Worm (Caenorhabditis elegans) whole organism, young adult: ENCODE data around the gene flap-1.

ENCODE experiments used
- B0019.2 ChIP-seq: fragments of 200-800 bp; sonication (Bioruptor generic); conservative IDR thresholded peaks from 2 replicates; pipeline ENCODE4 v1.3.6; 2022; ENCODE audit warnings: missing genetic modification reagents, missing genetic modification characterization, missing compliant biosample characterization
- B0336.3 ChIP-seq: fragments of 200-800 bp; sonication (Bioruptor generic); IDR thresholded peaks from 2 replicates; pipeline ENCODE4 v1.3.6; 2022; ENCODE audit warnings: missing genetic modification characterization, missing compliant biosample characterization
- C06A6.2 ChIP-seq: fragments of 200-800 bp; sonication (Bioruptor generic); conservative IDR thresholded peaks from 2 replicates; pipeline ENCODE4 v1.3.6; 2022; ENCODE audit warnings: missing genetic modification characterization, missing compliant biosample characterization
- F23B12.7 ChIP-seq: sonication (generic microtip); optimal IDR thresholded peaks from 2 replicates; lab custom pipeline; 2017; ENCODE audit warnings: missing genetic modification characterization, mild to moderate bottlenecking, missing compliant biosample characterization, antibody characterized with exemption, moderate library complexity; ENCODE audit not compliant: insufficient read depth
- F33H1.4 ChIP-seq: fragments of 200-800 bp; sonication (Bioruptor generic); IDR thresholded peaks from 2 replicates; pipeline ENCODE4 v1.3.6; 2022; ENCODE audit warnings: missing genetic modification reagents, missing genetic modification characterization, missing compliant biosample characterization
- F37B4.10 ChIP-seq: fragments of 200-800 bp; sonication (Bioruptor generic); IDR thresholded peaks from 2 replicates; pipeline ENCODE4 v1.3.6; 2022; ENCODE audit warnings: missing genetic modification characterization, missing compliant biosample characterization
- F49E8.2 ChIP-seq: sonication (generic microtip); optimal IDR thresholded peaks from 3 replicates; lab custom pipeline; 2017; ENCODE audit warnings: missing genetic modification characterization, mild to moderate bottlenecking, missing compliant biosample characterization, antibody characterized with exemption, moderate library complexity; ENCODE audit not compliant: insufficient read depth
- Y56A3A.18 ChIP-seq: fragments of 200-800 bp; sonication (Bioruptor generic); IDR thresholded peaks from 2 replicates; pipeline ENCODE4 v1.3.6; 2022; ENCODE audit warnings: missing genetic modification reagents, missing genetic modification characterization, missing compliant biosample characterization
- Y67H2A.10 ChIP-seq: fragments of 200-800 bp; sonication (Bioruptor generic); conservative IDR thresholded peaks from 2 replicates; pipeline ENCODE4 v1.3.6; 2022; ENCODE audit warnings: missing genetic modification reagents, missing genetic modification characterization, missing compliant biosample characterization
- ZK185.1 ChIP-seq: sonication (generic microtip); optimal IDR thresholded peaks from 2 replicates; lab custom pipeline; 2016; ENCODE audit warnings: mild to moderate bottlenecking, missing genetic modification characterization, missing compliant biosample characterization; ENCODE audit not compliant: poor library complexity, severe bottlenecking
- ama-1 ChIP-seq, 3 experiments: fragments of 150-350 bp in 1 of 3; sonication (generic microtip) in 2 of 3; optimal IDR thresholded peaks; 2 replicates each; lab custom pipeline; 2014 to 2018; ENCODE audit warnings: missing biosample characterization in 2 of 3, missing genetic modification characterization in 2 of 3, missing genetic modification reagents in 2 of 3
- aptf-2 ChIP-seq: fragments of 200-800 bp; sonication (Bioruptor generic); conservative IDR thresholded peaks from 2 replicates; pipeline ENCODE4 v1.3.6; 2022; ENCODE audit warnings: missing genetic modification reagents, missing genetic modification characterization, missing compliant biosample characterization
- aptf-3 ChIP-seq: fragments of 200-800 bp; sonication (Bioruptor generic); IDR thresholded peaks from 2 replicates; pipeline ENCODE4 v1.3.6; 2022; ENCODE audit warnings: missing genetic modification characterization, missing compliant biosample characterization
- athp-1 ChIP-seq: sonication (generic microtip); optimal IDR thresholded peaks from 2 replicates; lab custom pipeline; 2017; ENCODE audit warnings: mild to moderate bottlenecking, missing genetic modification characterization, missing compliant biosample characterization
- attf-3 ChIP-seq: fragments of 200-800 bp; sonication (Bioruptor generic); conservative IDR thresholded peaks from 2 replicates; pipeline ENCODE4 v1.3.6; 2022; ENCODE audit warnings: missing genetic modification reagents, missing genetic modification characterization, missing compliant biosample characterization
- attf-5 ChIP-seq: fragments of 200-800 bp; sonication (Bioruptor generic); optimal IDR thresholded peaks from 2 replicates; lab custom pipeline; 2018; ENCODE audit warnings: mild to moderate bottlenecking, missing genetic modification characterization, missing compliant biosample characterization
- ceh-58 ChIP-seq: fragments of 200-800 bp; sonication (Bioruptor generic); IDR thresholded peaks from 2 replicates; pipeline ENCODE4 v1.3.6; 2022; ENCODE audit warnings: missing genetic modification characterization, missing compliant biosample characterization
- dpff-1 ChIP-seq: sonication (generic microtip); optimal IDR thresholded peaks from 2 replicates; lab custom pipeline; 2017; ENCODE audit warnings: mild to moderate bottlenecking, missing genetic modification characterization, missing compliant biosample characterization
- egl-18 ChIP-seq: fragments of 200-800 bp; sonication (Bioruptor generic); IDR thresholded peaks from 2 replicates; pipeline ENCODE4 v1.3.6; 2022; ENCODE audit warnings: missing genetic modification reagents, missing genetic modification characterization, missing compliant biosample characterization
- egrh-3 ChIP-seq: fragments of 200-800 bp; sonication (Bioruptor generic); IDR thresholded peaks from 2 replicates; pipeline ENCODE4 v1.3.6; 2022; ENCODE audit warnings: missing genetic modification reagents, missing genetic modification characterization, missing compliant biosample characterization
- ekl-4 ChIP-seq: fragments of 200-800 bp; sonication (Bioruptor generic); IDR thresholded peaks from 2 replicates; pipeline ENCODE4 v1.3.6; 2022; ENCODE audit warnings: missing genetic modification reagents, missing genetic modification characterization, missing compliant biosample characterization
- ets-4 ChIP-seq: fragments of 200-800 bp; sonication (Bioruptor generic); optimal IDR thresholded peaks from 2 replicates; lab custom pipeline; 2018; ENCODE audit warnings: mild to moderate bottlenecking, missing genetic modification characterization, missing compliant biosample characterization
- fkh-3 ChIP-seq: sonication (generic microtip); optimal IDR thresholded peaks from 2 replicates; lab custom pipeline; 2016; ENCODE audit warnings: mild to moderate bottlenecking, missing genetic modification characterization, missing compliant biosample characterization
- him-1 ChIP-seq: sonication (generic microtip); optimal IDR thresholded peaks from 2 replicates; lab custom pipeline; 2016; ENCODE audit warnings: missing genotype, missing genetic modification reagents, missing genetic modification characterization, missing compliant biosample characterization
- hmg-1.2 ChIP-seq: fragments of 200-800 bp; sonication (Bioruptor generic); IDR thresholded peaks from 2 replicates; pipeline ENCODE4 v1.3.6; 2022; ENCODE audit warnings: missing genetic modification reagents, missing genetic modification characterization, missing compliant biosample characterization
- hmg-20 ChIP-seq: fragments of 200-800 bp; sonication (Bioruptor generic); IDR thresholded peaks from 2 replicates; pipeline ENCODE4 v1.3.6; 2022; ENCODE audit warnings: missing genetic modification reagents, missing genetic modification characterization, missing compliant biosample characterization
- let-526 ChIP-seq: fragments of 200-800 bp; sonication (Bioruptor generic); IDR thresholded peaks from 2 replicates; pipeline ENCODE4 v1.3.6; 2022; ENCODE audit warnings: missing genetic modification reagents, missing genetic modification characterization, missing compliant biosample characterization
- let-607 ChIP-seq, 2 experiments: fragments of 200-800 bp in 1 of 2; sonication (Bioruptor generic) in 1 of 2; sonication (generic microtip) in 1 of 2; optimal IDR thresholded peaks; 2 replicates each; lab custom pipeline; 2016 to 2018; ENCODE audit warnings: mild to moderate bottlenecking in 2 of 2, missing compliant biosample characterization in 2 of 2, missing genetic modification characterization in 2 of 2, moderate library complexity in 2 of 2, missing genotype in 1 of 2
- lin-26 ChIP-seq: fragments of 200-800 bp; sonication (Bioruptor generic); IDR thresholded peaks from 2 replicates; pipeline ENCODE4 v1.3.6; 2022; ENCODE audit warnings: missing genetic modification reagents, missing genetic modification characterization, missing compliant biosample characterization
- lsy-27 ChIP-seq: sonication (generic microtip); optimal IDR thresholded peaks from 2 replicates; lab custom pipeline; 2017; ENCODE audit warnings: missing genetic modification characterization, mild to moderate bottlenecking, missing compliant biosample characterization, antibody characterized with exemption, missing genotype, borderline replicate concordance; ENCODE audit not compliant: insufficient read depth
- nhr-120 ChIP-seq: fragments of 200-800 bp; sonication (Bioruptor generic); IDR thresholded peaks from 2 replicates; pipeline ENCODE4 v1.3.6; 2022; ENCODE audit warnings: missing genetic modification characterization, missing compliant biosample characterization
- nhr-27 ChIP-seq: fragments of 200-800 bp; sonication (Bioruptor generic); optimal IDR thresholded peaks from 2 replicates; lab custom pipeline; 2018; ENCODE audit warnings: mild to moderate bottlenecking, missing genetic modification characterization, moderate library complexity, missing compliant biosample characterization
- nhr-90 ChIP-seq: sonication (generic microtip); optimal IDR thresholded peaks from 2 replicates; lab custom pipeline; 2016; ENCODE audit warnings: missing genotype, mild to moderate bottlenecking, missing genetic modification characterization, missing compliant biosample characterization
- pha-4 ChIP-seq: fragments of 150-350 bp; sonication (generic microtip); optimal IDR thresholded peaks from 2 replicates; lab custom pipeline; 2014; ENCODE audit warnings: missing biosample characterization, missing genetic modification reagents, missing genetic modification characterization
- rcor-1 ChIP-seq: fragments of 200-800 bp; sonication (Bioruptor generic); IDR thresholded peaks from 2 replicates; pipeline ENCODE4 v1.3.6; 2022; ENCODE audit warnings: missing genetic modification reagents, missing genetic modification characterization, missing compliant biosample characterization
- sdz-38 ChIP-seq: sonication (generic microtip); optimal IDR thresholded peaks from 2 replicates; lab custom pipeline; 2016; ENCODE audit warnings: missing genotype, missing genetic modification characterization, missing compliant biosample characterization
- sea-2 ChIP-seq: fragments of 200-800 bp; sonication (Bioruptor generic); IDR thresholded peaks from 2 replicates; pipeline ENCODE4 v1.3.6; 2022; ENCODE audit warnings: missing genetic modification characterization, missing compliant biosample characterization
- snpc-1.1 ChIP-seq: sonication (generic microtip); optimal IDR thresholded peaks from 2 replicates; lab custom pipeline; 2017; ENCODE audit warnings: missing genetic modification characterization, mild to moderate bottlenecking, missing compliant biosample characterization, antibody characterized with exemption, moderate library complexity, missing genotype, missing genetic modification reagents; ENCODE audit not compliant: insufficient read depth
- snpc-1.3 ChIP-seq: sonication (generic microtip); optimal IDR thresholded peaks from 2 replicates; lab custom pipeline; 2017; ENCODE audit warnings: missing genetic modification characterization, mild to moderate bottlenecking, missing compliant biosample characterization, antibody characterized with exemption, moderate library complexity, missing genotype, missing genetic modification reagents; ENCODE audit not compliant: insufficient read depth
- somi-1 ChIP-seq: fragments of 200-800 bp; sonication (Bioruptor generic); optimal IDR thresholded peaks from 2 replicates; lab custom pipeline; 2018; ENCODE audit warnings: mild to moderate bottlenecking, missing genetic modification characterization, missing compliant biosample characterization
- tlf-1 ChIP-seq: fragments of 200-800 bp; sonication (Bioruptor generic); optimal IDR thresholded peaks from 2 replicates; lab custom pipeline; 2018; ENCODE audit warnings: mild to moderate bottlenecking, missing genetic modification characterization, missing compliant biosample characterization
- unc-62 ChIP-seq: fragments of 150-350 bp; optimal IDR thresholded peaks from 2 replicates; lab custom pipeline; 2014; ENCODE audit warnings: missing biosample characterization, missing genetic modification reagents, missing genetic modification characterization
- xnd-1 ChIP-seq: sonication (generic microtip); optimal IDR thresholded peaks from 2 replicates; lab custom pipeline; 2016; ENCODE audit warnings: missing genotype, missing genetic modification reagents, missing genetic modification characterization, missing compliant biosample characterization
- ztf-18 ChIP-seq: sonication (generic microtip); optimal IDR thresholded peaks from 2 replicates; lab custom pipeline; 2016; ENCODE audit warnings: missing genotype, mild to moderate bottlenecking, missing genetic modification characterization, missing compliant biosample characterization
- ztf-22 ChIP-seq: fragments of 200-800 bp; sonication (Bioruptor generic); optimal IDR thresholded peaks from 2 replicates; lab custom pipeline; 2018; ENCODE audit warnings: mild to moderate bottlenecking, missing genetic modification characterization, moderate library complexity, missing compliant biosample characterization
- ztf-3 ChIP-seq: fragments of 200-800 bp; sonication (Bioruptor generic); optimal IDR thresholded peaks from 2 replicates; lab custom pipeline; 2018; ENCODE audit warnings: mild to moderate bottlenecking, missing genetic modification characterization, missing compliant biosample characterization

The flap-1 gene

DNA sequence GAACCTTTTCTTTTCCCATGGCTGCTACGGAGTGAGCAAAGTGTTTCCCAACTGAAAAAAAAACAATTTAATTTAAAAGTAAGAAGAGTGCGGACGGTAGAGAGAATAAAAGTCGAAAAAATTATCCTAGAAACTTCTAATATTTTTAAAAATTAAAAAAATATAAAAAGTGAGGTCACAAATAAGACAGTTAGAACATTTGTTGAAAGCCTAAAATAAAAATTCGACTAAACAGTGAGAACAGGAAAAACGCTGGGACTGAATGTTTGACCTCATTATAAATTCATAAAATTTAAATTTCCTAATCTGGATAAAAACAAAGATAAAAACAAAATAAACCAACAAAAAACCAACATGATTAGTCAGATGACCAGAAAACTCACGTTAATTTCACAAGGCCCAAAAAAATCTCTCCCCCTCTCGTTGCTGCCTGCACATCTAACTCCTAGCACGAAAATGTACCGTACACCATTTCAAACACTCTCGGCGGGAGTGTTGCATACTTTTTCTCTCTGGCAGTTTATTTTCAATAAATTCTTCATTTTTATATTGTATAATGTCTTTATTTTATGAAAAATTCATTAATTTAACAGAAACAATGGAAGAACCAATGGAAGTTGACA lies 43.1 kb upstream of the flap-1 start, which contains the start of the genes eef-1A.1 and rfc-4 (continued):
- TF ChIP-seq sdz-38, result no peak
- peak; percentile 83 for TF ChIP-seq egrh-3 (GFP tag; lab: Robert Waterston, UW)
- peak; percentile 89 for TF ChIP-seq F49E8.2
- no peak for TF ChIP-seq Y56A3A.18 (GFP tag; lab: Robert Waterston, UW)
- no peak for TF ChIP-seq aptf-3 (GFP tag; lab: Robert Waterston, UW)
- TF ChIP-seq ama-1 (optimal IDR thresholded peaks at IDR 0.05; lab: Kevin White, UChicago), result peak; percentile 61
- no peak for TF ChIP-seq ama-1 (GFP tag; optimal IDR thresholded peaks at IDR 0.05; lab: Kevin White, UChicago)
- peak; percentile 11; the same call in 1 of the 2 replicates for TF ChIP-seq lin-26 (GFP tag; lab: Robert Waterston, UW)
- TF ChIP-seq attf-5, result peak; percentile 97
- peak; percentile 60 for TF ChIP-seq lsy-27 (tag; lab: Kevin White, UChicago)
- peak; percentile 99 for TF ChIP-seq F33H1.4
- TF ChIP-seq attf-3 (GFP tag; lab: Robert Waterston, UW), result peak; percentile 91
- TF ChIP-seq ekl-4 (GFP tag; lab: Robert Waterston, UW), result peak; percentile 93
- TF ChIP-seq sea-2, result no peak
- TF ChIP-seq ets-4 (GFP tag; lab: Kevin White, UChicago), result no peak
- TF ChIP-seq athp-1 (tag; lab: Kevin White, UChicago), result peak; percentile 51
- no peak for TF ChIP-seq ztf-22 (GFP tag; lab: Kevin White, UChicago)
- peak; percentile 60 for TF ChIP-seq him-1 (tag; lab: Kevin White, UChicago)
- TF ChIP-seq nhr-90 (tag; lab: Kevin White, UChicago), result peak; percentile 18
- TF ChIP-seq unc-62 (GFP tag; lab: Kevin White, UChicago), result no peak
- peak; percentile 66 to 84 for TF ChIP-seq let-607 (tag; optimal IDR thresholded peaks at IDR 0.05; lab: Kevin White, UChicago)
- peak; percentile 92 for TF ChIP-seq ZK185.1 (tag; lab: Kevin White, UChicago)
- TF ChIP-seq dpff-1 (tag; lab: Kevin White, UChicago), result no peak
- peak; percentile 74; the same call in 1 of the 2 replicates for TF ChIP-seq Y67H2A.10 (GFP tag; lab: Robert Waterston, UW)
- no peak for TF ChIP-seq nhr-27
- TF ChIP-seq rcor-1 (GFP tag; lab: Robert Waterston, UW), result peak; percentile 90
- TF ChIP-seq B0019.2 (GFP tag; lab: Robert Waterston, UW), result no peak; the same call in 1 of the 2 replicates
- TF ChIP-seq egl-18 (GFP tag; lab: Robert Waterston, UW), result no peak
- TF ChIP-seq hmg-20 (GFP tag; lab: Robert Waterston, UW), result no peak
- TF ChIP-seq B0336.3 (GFP tag; lab: Robert Waterston, UW), result peak; percentile 79
- peak; percentile 97 for TF ChIP-seq F23B12.7 (tag; lab: Kevin White, UChicago)
- no peak for TF ChIP-seq fkh-3 (tag; lab: Kevin White, UChicago)
- TF ChIP-seq ztf-18 (tag; lab: Kevin White, UChicago), result peak; percentile 75
- TF ChIP-seq hmg-1.2, result peak; percentile 76
- TF ChIP-seq tlf-1 (GFP tag; lab: Kevin White, UChicago), result peak; percentile 94
- TF ChIP-seq C06A6.2 (GFP tag; lab: Robert Waterston, UW), result peak; percentile 72
- TF ChIP-seq snpc-1.3 (tag; lab: Kevin White, UChicago), result peak; percentile 95
- no peak for TF ChIP-seq ceh-58 (GFP tag; lab: Robert Waterston, UW)
- peak; percentile 72 for TF ChIP-seq somi-1 (GFP tag; lab: Kevin White, UChicago)
- TF ChIP-seq pha-4 (tag; lab: Kevin White, UChicago), result peak; percentile 93
- peak; percentile 61 for TF ChIP-seq snpc-1.1
- TF ChIP-seq aptf-2 (GFP tag; lab: Robert Waterston, UW), result no peak
- peak; percentile 47 for TF ChIP-seq xnd-1 (tag; lab: Kevin White, UChicago)
- no peak for TF ChIP-seq nhr-120 (GFP tag; lab: Robert Waterston, UW)
- peak; percentile 71; the same call in 1 of the 2 replicates for TF ChIP-seq let-526 (GFP tag; lab: Robert Waterston, UW)
- no peak for TF ChIP-seq ztf-3 (GFP tag; lab: Kevin White, UChicago)
- TF ChIP-seq F37B4.10 (GFP tag; lab: Robert Waterston, UW), result no peak
